Worm (Caenorhabditis elegans): ENCODE results near the gene rpn-13.

rpn-13 gene

ce11 chrIII:6317345-6317744 is 24.4 kb downstream of the rpn-13 start (continued):
- TF ChIP-seq unc-98 (GFP tag; IDR thresholded peaks at IDR 0.05) (no peak), ets-5 (GFP tag; IDR thresholded peaks at IDR 0.05) (no peak), hlh-4 (tag; optimal IDR thresholded peaks at IDR 0.05) (no peak), efl-3 (GFP tag; optimal IDR thresholded peaks at IDR 0.05) (no peak), fkh-8 (tag; optimal IDR thresholded peaks at IDR 0.05) (no peak), ama-1 (optimal IDR thresholded peaks at IDR 0.05) (no peak), lir-3 (tag; optimal IDR thresholded peaks at IDR 0.05; ENCODE audit: poor library complexity) (no peak), zag-1 (tag; optimal IDR thresholded peaks at IDR 0.05) (no peak), nhr-85 (tag) (no peak), sptf-1 (tag; optimal IDR thresholded peaks at IDR 0.05) (no peak), aly-2 (tag; optimal IDR thresholded peaks at IDR 0.05) (no peak), lin-14 (GFP tag; optimal IDR thresholded peaks at IDR 0.05) (peak; percentile 79), nhr-71 (tag; optimal IDR thresholded peaks at IDR 0.05) (peak; percentile 48), snu-23 (GFP tag; optimal IDR thresholded peaks at IDR 0.05) (no peak), nhr-77 (tag; optimal IDR thresholded peaks at IDR 0.05) (no peak), fkh-10 (GFP tag; optimal IDR thresholded peaks at IDR 0.05) (peak; percentile 98), elt-2 (tag; optimal IDR thresholded peaks at IDR 0.05) (no peak), nhr-76 (tag; optimal IDR thresholded peaks at IDR 0.05) (no peak), ces-1 (GFP tag; optimal IDR thresholded peaks at IDR 0.05) (peak; percentile 81), sox-4 (tag; optimal IDR thresholded peaks at IDR 0.05) (no peak), fos-1 (tag; optimal IDR thresholded peaks at IDR 0.05) (no peak), aha-1 (tag; optimal IDR thresholded peaks at IDR 0.05) (no peak)

DNA sequence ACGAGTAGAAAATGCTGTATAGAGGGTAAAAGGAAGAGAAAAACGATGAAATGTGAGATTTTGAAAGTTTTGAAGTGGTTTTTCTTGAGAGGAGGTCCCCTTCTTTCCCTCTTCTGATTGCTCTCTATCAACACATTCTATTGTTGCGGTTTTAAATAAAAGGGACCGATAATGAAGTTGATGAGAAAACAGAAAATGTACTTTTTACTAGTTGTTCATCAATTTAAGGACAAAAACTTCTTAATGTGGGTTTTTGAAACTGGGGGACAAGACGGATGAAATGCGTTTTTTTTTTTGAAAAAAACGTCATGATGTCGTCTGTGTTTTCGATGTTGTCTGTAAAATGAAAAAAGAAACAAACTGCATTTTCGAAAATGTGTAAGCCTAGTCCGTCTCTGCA is 24.9 kb downstream of the rpn-13 start:
- no peak for TF ChIP-seq egl-27 (tag; optimal IDR thresholded peaks at IDR 0.05)
- no peak for TF ChIP-seq tbx-2 (tag; optimal IDR thresholded peaks at IDR 0.05)
- no peak for TF ChIP-seq ets-5 (GFP tag; IDR thresholded peaks at IDR 0.05)
- no peak for TF ChIP-seq lin-39 (tag; optimal IDR thresholded peaks at IDR 0.05)
- no peak for TF ChIP-seq dpl-1 (GFP tag; optimal IDR thresholded peaks at IDR 0.05)
- TF ChIP-seq zip-4 (GFP tag; optimal IDR thresholded peaks at IDR 0.05) = no peak
- TF ChIP-seq nhr-28 (tag; optimal IDR thresholded peaks at IDR 0.05) = no peak
- no peak for TF ChIP-seq nhr-237 (tag; optimal IDR thresholded peaks at IDR 0.05)
- TF ChIP-seq mab-9 (GFP tag; IDR thresholded peaks at IDR 0.05) = no peak
- no peak for TF ChIP-seq nhr-76 (tag; optimal IDR thresholded peaks at IDR 0.05)
- no peak for TF ChIP-seq lin-15B (tag; optimal IDR thresholded peaks at IDR 0.05)
- no peak for TF ChIP-seq alr-1 (tag; optimal IDR thresholded peaks at IDR 0.05; ENCODE audit: borderline replicate concordance)
- no peak for TF ChIP-seq blmp-1 (tag; optimal IDR thresholded peaks at IDR 0.05)
- no peak for TF ChIP-seq elt-2 (tag; optimal IDR thresholded peaks at IDR 0.05)
- no peak for TF ChIP-seq unc-86 (tag; optimal IDR thresholded peaks at IDR 0.05)

DNA sequence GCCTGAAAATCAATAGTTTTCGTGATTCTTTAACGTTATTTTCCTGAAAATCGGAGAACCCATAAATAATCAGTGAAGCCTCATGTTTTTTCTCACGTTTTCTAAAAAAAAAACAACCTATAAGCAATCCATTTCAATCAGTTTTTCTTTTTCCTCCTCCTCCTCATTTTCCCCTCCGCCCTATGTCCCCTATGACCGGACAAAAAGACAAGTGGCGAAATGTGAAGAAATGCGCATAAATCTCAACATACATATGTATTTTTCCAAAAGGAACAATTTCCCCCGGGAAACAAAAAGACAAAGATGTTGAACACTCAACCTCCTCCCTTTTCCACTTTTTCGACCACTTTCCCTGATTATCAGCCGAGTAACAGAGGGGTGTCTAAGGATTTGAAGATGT is 26.2 kb downstream of the rpn-13 start:
- TF ChIP-seq ceh-82 (tag; optimal IDR thresholded peaks at IDR 0.05) = no peak
- peak; percentile 3 for TF ChIP-seq lin-14 (GFP tag; optimal IDR thresholded peaks at IDR 0.05)

DNA sequence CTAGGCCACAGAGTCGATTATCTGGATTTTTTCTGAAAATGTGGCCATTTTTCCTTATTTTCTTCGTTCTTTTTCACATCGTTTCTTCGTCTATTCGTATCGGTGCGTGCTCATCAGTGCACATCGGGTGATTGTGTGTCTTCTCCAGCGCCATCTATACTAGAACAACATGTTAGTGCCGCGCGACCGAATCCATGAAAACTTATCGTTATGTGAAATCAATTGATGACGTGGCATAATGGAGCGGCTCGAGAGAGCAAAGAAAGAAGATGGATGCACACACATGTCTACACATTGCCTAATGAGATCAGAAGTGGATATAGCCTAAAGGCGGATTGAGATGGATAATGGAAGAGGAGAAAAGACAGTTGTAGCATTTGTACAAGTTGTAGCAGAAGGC is 29.5 kb downstream of the rpn-13 start:
- TF ChIP-seq unc-130 (tag; optimal IDR thresholded peaks at IDR 0.05) (no peak), nhr-71 (tag; optimal IDR thresholded peaks at IDR 0.05) (no peak), fkh-8 (tag; optimal IDR thresholded peaks at IDR 0.05) (no peak), mef-2 (tag; optimal IDR thresholded peaks at IDR 0.05) (no peak), isw-1 (GFP tag; IDR thresholded peaks at IDR 0.05) (no peak), Y116A8C.19 (tag; optimal IDR thresholded peaks at IDR 0.05; ENCODE audit: borderline replicate concordance) (no peak), lin-14 (GFP tag; optimal IDR thresholded peaks at IDR 0.05) (peak; percentile 32)
